Worm (Caenorhabditis elegans) whole organism, L2 larva: Measurements from ENCODE around the gene C10F3.7.

Experiments
- C34F6.9 ChIP-seq: fragments of 150-350 bp; optimal IDR thresholded peaks from 2 replicates; lab custom pipeline; 2014; ENCODE audit warnings: missing biosample characterization, missing genetic modification characterization
- F13H6.1 ChIP-seq: sonication (generic microtip); optimal IDR thresholded peaks from 2 replicates; lab custom pipeline; 2016; ENCODE audit warnings: missing genetic modification characterization, missing compliant biosample characterization
- R02D3.7 ChIP-seq: fragments of 150-350 bp; optimal IDR thresholded peaks from 2 replicates; lab custom pipeline; 2014; ENCODE audit warnings: missing biosample characterization, missing genetic modification characterization
- Y55F3AM.14 ChIP-seq: fragments of 200-800 bp; sonication (Bioruptor generic); optimal IDR thresholded peaks from 2 replicates; lab custom pipeline; 2018; ENCODE audit warnings: mild to moderate bottlenecking, missing genetic modification characterization, missing compliant biosample characterization
- ZK546.5 ChIP-seq: sonication (generic microtip); optimal IDR thresholded peaks from 2 replicates; lab custom pipeline; 2017; ENCODE audit warnings: missing biosample characterization, missing genetic modification characterization
- alr-1 ChIP-seq: fragments of 150-350 bp; optimal IDR thresholded peaks from 2 replicates; lab custom pipeline; 2014; ENCODE audit warnings: missing biosample characterization, missing genetic modification characterization
- aly-2 ChIP-seq: fragments of 150-350 bp; optimal IDR thresholded peaks from 2 replicates; lab custom pipeline; 2014; ENCODE audit warnings: missing biosample characterization, missing genetic modification characterization
- ama-1 ChIP-seq: fragments of 150-350 bp; optimal IDR thresholded peaks from 2 replicates; lab custom pipeline; 2018; ENCODE audit warnings: inconsistent platforms
- blmp-1 ChIP-seq: sonication (generic microtip); optimal IDR thresholded peaks from 2 replicates; lab custom pipeline; 2017; ENCODE audit warnings: missing genetic modification characterization, mild to moderate bottlenecking, missing compliant biosample characterization, antibody characterized with exemption, moderate library complexity; ENCODE audit not compliant: insufficient read depth
- ceh-16 ChIP-seq: fragments of 150-350 bp; optimal IDR thresholded peaks from 2 replicates; lab custom pipeline; 2014; ENCODE audit warnings: missing biosample characterization, missing genetic modification characterization
- ceh-82 ChIP-seq: fragments of 150-350 bp; optimal IDR thresholded peaks from 2 replicates; lab custom pipeline; 2014; ENCODE audit warnings: missing biosample characterization, missing genetic modification characterization
- dmd-4 ChIP-seq: sonication (generic microtip); optimal IDR thresholded peaks from 2 replicates; lab custom pipeline; 2017; ENCODE audit warnings: missing biosample characterization, missing genetic modification characterization
- egl-27 ChIP-seq: sonication (generic microtip); optimal IDR thresholded peaks from 3 replicates; lab custom pipeline; 2017; ENCODE audit warnings: missing biosample characterization, missing genetic modification reagents, missing genetic modification characterization
- elt-1 ChIP-seq: fragments of 150-350 bp; optimal IDR thresholded peaks from 2 replicates; lab custom pipeline; 2014; ENCODE audit warnings: missing biosample characterization, missing genetic modification characterization
- elt-3 ChIP-seq: sonication (generic microtip); optimal IDR thresholded peaks from 2 replicates; lab custom pipeline; 2017; ENCODE audit warnings: missing biosample characterization, missing genetic modification characterization
- fos-1 ChIP-seq: fragments of 150-350 bp; optimal IDR thresholded peaks from 2 replicates; lab custom pipeline; 2014; ENCODE audit warnings: missing biosample characterization, missing genetic modification characterization
- gmeb-1 ChIP-seq: fragments of 150-350 bp; optimal IDR thresholded peaks from 2 replicates; lab custom pipeline; 2014; ENCODE audit warnings: missing biosample characterization, missing genetic modification characterization
- lin-11 ChIP-seq: fragments of 150-350 bp; sonication (generic microtip); optimal IDR thresholded peaks from 2 replicates; lab custom pipeline; 2014; ENCODE audit warnings: missing biosample characterization, missing genetic modification characterization, inconsistent platforms, mixed read lengths
- lin-13 ChIP-seq: fragments of 150-350 bp; optimal IDR thresholded peaks from 2 replicates; lab custom pipeline; 2014; ENCODE audit warnings: missing biosample characterization, missing genetic modification reagents, missing genetic modification characterization
- lin-39 ChIP-seq: fragments of 150-350 bp; optimal IDR thresholded peaks from 2 replicates; lab custom pipeline; 2014; ENCODE audit warnings: missing biosample characterization, missing genetic modification reagents, missing genetic modification characterization
- lsy-2 ChIP-seq, 2 experiments: fragments of 150-350 bp in 1 of 2; sonication (generic microtip) in 1 of 2; optimal IDR thresholded peaks; 2 replicates each; lab custom pipeline; 2014 to 2017; ENCODE audit warnings: missing biosample characterization in 2 of 2, missing genetic modification characterization in 2 of 2
- mab-5 ChIP-seq: fragments of 150-350 bp; optimal IDR thresholded peaks from 2 replicates; lab custom pipeline; 2014; ENCODE audit warnings: missing biosample characterization, missing genetic modification characterization
- mbf-1 ChIP-seq: sonication (generic microtip); optimal IDR thresholded peaks from 2 replicates; lab custom pipeline; 2017; ENCODE audit warnings: missing biosample characterization, missing genetic modification characterization
- mdl-1 ChIP-seq, 2 experiments: fragments of 150-350 bp in 1 of 2; sonication (generic microtip) in 1 of 2; optimal IDR thresholded peaks; 2 replicates each; lab custom pipeline; 2017; ENCODE audit warnings: missing biosample characterization in 2 of 2, missing genetic modification characterization in 2 of 2
- nhr-11 ChIP-seq: fragments of 150-350 bp; optimal IDR thresholded peaks from 2 replicates; lab custom pipeline; 2014; ENCODE audit warnings: missing biosample characterization, missing genetic modification characterization
- nhr-12 ChIP-seq: fragments of 150-350 bp; optimal IDR thresholded peaks from 2 replicates; lab custom pipeline; 2014; ENCODE audit warnings: missing biosample characterization, missing genetic modification characterization
- nhr-129 ChIP-seq: fragments of 150-350 bp; optimal IDR thresholded peaks from 2 replicates; lab custom pipeline; 2014; ENCODE audit warnings: missing biosample characterization, missing genetic modification characterization
- nhr-21 ChIP-seq: fragments of 150-350 bp; optimal IDR thresholded peaks from 2 replicates; lab custom pipeline; 2014; ENCODE audit warnings: missing biosample characterization, missing genetic modification characterization
- nhr-23 ChIP-seq: fragments of 150-350 bp; optimal IDR thresholded peaks from 2 replicates; lab custom pipeline; 2014; ENCODE audit warnings: missing biosample characterization, missing genetic modification reagents, missing genetic modification characterization
- nhr-237 ChIP-seq: fragments of 150-350 bp; optimal IDR thresholded peaks from 2 replicates; lab custom pipeline; 2014; ENCODE audit warnings: missing biosample characterization, missing genetic modification characterization
- nhr-25 ChIP-seq: fragments of 150-350 bp; sonication (generic microtip); optimal IDR thresholded peaks from 3 replicates; lab custom pipeline; 2014; ENCODE audit warnings: missing biosample characterization, missing genetic modification characterization
- nhr-6 ChIP-seq: fragments of 150-350 bp; optimal IDR thresholded peaks from 2 replicates; lab custom pipeline; 2014; ENCODE audit warnings: missing biosample characterization, missing genetic modification characterization
- nhr-77 ChIP-seq: fragments of 150-350 bp; optimal IDR thresholded peaks from 2 replicates; lab custom pipeline; 2014; ENCODE audit warnings: missing biosample characterization, missing genetic modification characterization
- peb-1 ChIP-seq: fragments of 150-350 bp; optimal IDR thresholded peaks from 2 replicates; lab custom pipeline; 2014; ENCODE audit warnings: missing biosample characterization, missing genetic modification characterization
- sem-4 ChIP-seq: fragments of 150-350 bp; optimal IDR thresholded peaks from 2 replicates; lab custom pipeline; 2014; ENCODE audit warnings: missing biosample characterization, missing genetic modification reagents, missing genetic modification characterization
- skn-1 ChIP-seq: sonication (generic microtip); optimal IDR thresholded peaks from 2 replicates; lab custom pipeline; 2017; ENCODE audit warnings: missing biosample characterization, missing genetic modification characterization
- sma-3 ChIP-seq: sonication (generic microtip); optimal IDR thresholded peaks from 2 replicates; lab custom pipeline; 2016; ENCODE audit warnings: missing genetic modification reagents, missing genetic modification characterization, missing compliant biosample characterization
- sma-9 ChIP-seq, 2 experiments: fragments of 150-350 bp in 1 of 2; sonication (generic microtip) in 1 of 2; optimal IDR thresholded peaks; 2 replicates each; lab custom pipeline; 2014 to 2016; ENCODE audit warnings: missing genetic modification characterization in 2 of 2, mild to moderate bottlenecking in 1 of 2, missing biosample characterization in 1 of 2, missing compliant biosample characterization in 1 of 2, missing genetic modification reagents in 1 of 2, moderate library complexity in 1 of 2
- snpc-4 ChIP-seq: fragments of 150-350 bp; optimal IDR thresholded peaks from 2 replicates; lab custom pipeline; 2014; ENCODE audit warnings: missing biosample characterization, missing genetic modification characterization
- unc-39 ChIP-seq: fragments of 150-350 bp; optimal IDR thresholded peaks from 2 replicates; lab custom pipeline; 2014; ENCODE audit warnings: missing biosample characterization, missing genetic modification characterization
- unc-55 ChIP-seq: fragments of 150-350 bp; sonication (generic microtip); optimal IDR thresholded peaks from 3 replicates; lab custom pipeline; 2014; ENCODE audit warnings: missing biosample characterization, missing genetic modification reagents, missing genetic modification characterization
- unc-62 ChIP-seq: fragments of 150-350 bp; optimal IDR thresholded peaks from 2 replicates; lab custom pipeline; 2014; ENCODE audit warnings: missing biosample characterization, missing genetic modification reagents, missing genetic modification characterization
- zag-1 ChIP-seq: fragments of 150-350 bp; optimal IDR thresholded peaks from 2 replicates; lab custom pipeline; 2014; ENCODE audit warnings: missing biosample characterization, missing genetic modification characterization
- ztf-1 ChIP-seq: fragments of 200-800 bp; sonication (Bioruptor generic); conservative IDR thresholded peaks from 2 replicates; pipeline ENCODE4 v1.3.6; 2022; ENCODE audit warnings: missing genetic modification characterization, missing compliant biosample characterization
- ztf-11 ChIP-seq: sonication (generic microtip); optimal IDR thresholded peaks from 2 replicates; lab custom pipeline; 2017; ENCODE audit warnings: missing biosample characterization, missing genetic modification characterization
- ztf-4 ChIP-seq: fragments of 150-350 bp; optimal IDR thresholded peaks from 2 replicates; lab custom pipeline; 2014; ENCODE audit warnings: missing biosample characterization, missing genetic modification characterization

The C10F3.7 gene

DNA sequence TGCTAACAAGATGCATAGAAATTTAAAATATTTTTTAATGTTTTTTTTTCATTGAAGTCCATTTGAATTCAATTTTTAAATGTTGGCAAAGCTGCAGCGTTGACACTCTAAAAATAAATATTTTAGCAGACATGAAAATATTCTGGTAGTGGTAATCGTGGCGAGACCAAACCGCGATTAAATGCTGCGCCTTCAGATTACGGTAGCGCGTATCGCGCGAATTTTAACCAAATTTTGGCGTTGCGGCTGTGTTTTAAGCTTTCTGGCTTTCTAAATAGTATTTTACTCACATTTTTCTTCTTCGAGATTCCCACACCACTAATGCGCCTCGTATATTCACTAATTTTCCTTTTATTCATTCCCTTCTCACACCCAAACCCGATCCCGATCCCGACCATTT lies 9.5 kb upstream of the C10F3.7 start, which contains the start of gene cpg-4:
Gene cpg-4 (plus strand): TSS at position 303 of the 400 bp plus-strand sequence.
- TF ChIP-seq Y55F3AM.14 (GFP tag; lab: Kevin White, UChicago), result no peak
- TF ChIP-seq snpc-4 (tag; lab: Kevin White, UChicago), result no peak
- no peak for TF ChIP-seq ama-1 (lab: Kevin White, UChicago)
- TF ChIP-seq lin-13 (GFP tag; lab: Kevin White, UChicago), result no peak
- no peak for TF ChIP-seq skn-1 (tag; lab: Kevin White, UChicago)
- no peak for TF ChIP-seq blmp-1 (tag; lab: Kevin White, UChicago)
- no peak for TF ChIP-seq mab-5 (tag; lab: Kevin White, UChicago)
- TF ChIP-seq aly-2, result no peak
- TF ChIP-seq alr-1 (tag; lab: Kevin White, UChicago), result no peak
- no peak for TF ChIP-seq nhr-12 (tag; lab: Kevin White, UChicago)

DNA sequence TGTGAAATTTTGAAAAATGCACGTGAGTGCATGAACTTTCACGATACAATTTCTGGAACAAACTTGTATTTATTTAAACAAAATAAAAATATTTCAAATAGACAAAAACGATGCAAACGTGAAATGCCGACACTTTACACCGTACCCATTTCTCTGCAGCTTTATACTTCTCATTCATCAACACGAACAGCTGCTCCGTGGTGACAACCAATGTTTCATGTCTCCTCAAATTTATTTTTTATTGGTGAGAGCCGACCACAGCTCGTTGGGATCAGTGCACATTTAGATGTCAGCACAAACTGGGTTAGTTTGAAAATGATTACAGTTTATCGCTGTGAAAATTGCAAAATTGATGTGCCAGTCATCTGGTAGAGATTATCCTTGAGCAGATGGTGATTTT lies 8.9 kb upstream of the C10F3.7 start:
- TF ChIP-seq nhr-237 (tag; lab: Kevin White, UChicago) (no peak), nhr-25 (tag; lab: Kevin White, UChicago) (no peak), ztf-1 (no peak), ceh-82 (no peak), lin-13 (GFP tag; lab: Kevin White, UChicago) (no peak), ztf-11 (tag; lab: Kevin White, UChicago) (no peak), unc-39 (tag; lab: Kevin White, UChicago) (no peak), elt-1 (no peak), mbf-1 (no peak), sma-9 (GFP tag; optimal IDR thresholded peaks at IDR 0.05; lab: Kevin White, UChicago) (no peak), sma-9 (tag; optimal IDR thresholded peaks at IDR 0.05; lab: Kevin White, UChicago) (no peak), unc-62 (GFP tag; lab: Kevin White, UChicago) (no peak), nhr-77 (tag; lab: Kevin White, UChicago) (no peak), C34F6.9 (no peak), F13H6.1 (tag; lab: Kevin White, UChicago) (no peak), lin-39 (tag; lab: Kevin White, UChicago) (no peak), nhr-23 (tag; lab: Kevin White, UChicago) (no peak), nhr-12 (tag; lab: Kevin White, UChicago) (no peak)

DNA sequence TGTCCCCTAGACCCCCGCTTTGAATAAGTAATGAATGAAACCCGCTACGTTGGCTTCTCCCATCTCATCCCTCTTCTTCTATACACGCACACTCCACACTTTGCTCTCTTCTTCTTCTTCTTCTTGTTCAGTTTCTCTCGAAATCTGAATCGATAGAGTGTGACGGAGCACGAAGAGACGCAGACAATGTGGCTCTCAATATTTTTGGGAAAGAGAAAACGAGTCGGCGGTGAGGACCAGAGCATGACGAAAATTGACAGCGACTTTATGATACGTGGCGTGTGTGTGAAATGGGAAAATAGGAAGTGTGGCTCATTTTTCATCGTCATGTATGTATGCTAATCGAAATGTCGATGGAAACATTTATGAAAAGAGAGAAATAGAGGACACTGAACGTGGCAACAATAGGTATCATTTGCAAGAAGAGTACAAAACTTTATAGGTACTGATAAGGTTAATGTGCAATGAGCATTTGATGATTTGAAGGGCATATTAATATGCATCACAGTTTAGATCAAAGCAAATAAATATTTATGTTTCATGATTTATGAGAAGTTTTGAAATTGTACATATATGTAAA lies 4.9 kb upstream of the C10F3.7 start:
- no peak for TF ChIP-seq lin-11
- TF ChIP-seq nhr-21 (tag; lab: Kevin White, UChicago), result no peak
- TF ChIP-seq lin-13 (GFP tag; lab: Kevin White, UChicago), result peak; percentile 30
- TF ChIP-seq nhr-6, result peak; percentile 58
- TF ChIP-seq sem-4 (tag; lab: Kevin White, UChicago), result no peak
- TF ChIP-seq sma-3 (GFP tag; lab: Kevin White, UChicago), result no peak
- no peak for TF ChIP-seq elt-1
- no peak for TF ChIP-seq snpc-4 (tag; lab: Kevin White, UChicago)
- peak; percentile 86 for TF ChIP-seq nhr-129 (tag; lab: Kevin White, UChicago)
- no peak for TF ChIP-seq ztf-4 (tag; lab: Kevin White, UChicago)
- TF ChIP-seq lin-39 (tag; lab: Kevin White, UChicago), result no peak
- TF ChIP-seq ztf-1, result no peak
- peak; percentile 2 for TF ChIP-seq sma-9 (GFP tag; optimal IDR thresholded peaks at IDR 0.05; lab: Kevin White, UChicago)
- TF ChIP-seq sma-9 (tag; optimal IDR thresholded peaks at IDR 0.05; lab: Kevin White, UChicago), result no peak
- TF ChIP-seq egl-27, result peak; percentile 48
- TF ChIP-seq mbf-1, result no peak
- TF ChIP-seq F13H6.1 (tag; lab: Kevin White, UChicago), result peak; percentile 67
- peak in 1 of 2 experiments; percentile 46 for TF ChIP-seq mdl-1 (tag; optimal IDR thresholded peaks at IDR 0.05; lab: Kevin White, UChicago)
- TF ChIP-seq gmeb-1 (tag; lab: Kevin White, UChicago), result no peak
- no peak for TF ChIP-seq unc-39 (tag; lab: Kevin White, UChicago)
- TF ChIP-seq skn-1 (tag; lab: Kevin White, UChicago), result no peak
- TF ChIP-seq ama-1 (lab: Kevin White, UChicago), result no peak
- no peak for TF ChIP-seq ceh-16
- peak in 1 of 2 experiments; percentile 66 for TF ChIP-seq lsy-2 (tag; optimal IDR thresholded peaks at IDR 0.05; lab: Kevin White, UChicago)
- no peak for TF ChIP-seq blmp-1 (tag; lab: Kevin White, UChicago)
- TF ChIP-seq R02D3.7 (tag; lab: Kevin White, UChicago), result no peak
- no peak for TF ChIP-seq elt-3
- TF ChIP-seq aly-2, result no peak
- TF ChIP-seq nhr-23 (tag; lab: Kevin White, UChicago), result no peak
- no peak for TF ChIP-seq ceh-82
- no peak for TF ChIP-seq nhr-11 (tag; lab: Kevin White, UChicago)
- TF ChIP-seq nhr-25 (tag; lab: Kevin White, UChicago), result no peak
- TF ChIP-seq fos-1 (tag; lab: Kevin White, UChicago), result no peak
- TF ChIP-seq dmd-4 (tag; lab: Kevin White, UChicago), result no peak
- TF ChIP-seq peb-1, result no peak
- TF ChIP-seq unc-55 (GFP tag; lab: Kevin White, UChicago), result peak; percentile 83
- TF ChIP-seq C34F6.9, result peak; percentile 84
- no peak for TF ChIP-seq nhr-12 (tag; lab: Kevin White, UChicago)
- no peak for TF ChIP-seq ZK546.5
- TF ChIP-seq zag-1, result peak; percentile 80
- no peak for TF ChIP-seq nhr-237 (tag; lab: Kevin White, UChicago)
- no peak for TF ChIP-seq alr-1 (tag; lab: Kevin White, UChicago)
- no peak for TF ChIP-seq ztf-11 (tag; lab: Kevin White, UChicago)
